Worm (Caenorhabditis elegans): ENCODE data around the gene C06E2.9.

ce11 chrX:8905089-8905488, 44.0 kb downstream of the C06E2.9 start, which contains the start of gene ensh-1:
- TF ChIP-seq egl-27 (tag; optimal IDR thresholded peaks at IDR 0.05) (no peak), ztf-7 (tag; optimal IDR thresholded peaks at IDR 0.05) (no peak), ZK546.5 (tag; optimal IDR thresholded peaks at IDR 0.05) (no peak), ama-1 (optimal IDR thresholded peaks at IDR 0.05) (no peak), nhr-76 (tag; optimal IDR thresholded peaks at IDR 0.05) (no peak)
